Fruit fly (Drosophila melanogaster) whole organism, embryonic: Measurements from ENCODE around the gene fz4.

Experiments used
- CG10462 ChIP-seq: fragments of 200-800 bp; sonication (Bioruptor generic); optimal IDR thresholded peaks from 2 replicates; lab custom pipeline; 2016; ENCODE audit warnings: missing biosample characterization, missing genetic modification characterization
- CG10654 ChIP-seq: fragments of 200-800 bp; sonication (Bioruptor generic); optimal IDR thresholded peaks from 2 replicates; lab custom pipeline; 2016; ENCODE audit warnings: missing biosample characterization, missing genetic modification characterization
- CG10979 ChIP-seq: fragments of 200-800 bp; sonication (Bioruptor generic); optimal IDR thresholded peaks from 2 replicates; lab custom pipeline; 2018; ENCODE audit warnings: missing biosample characterization, mild to moderate bottlenecking, missing genetic modification characterization, moderate library complexity
- CG12071 ChIP-seq: fragments of 200-800 bp; sonication (Bioruptor generic); optimal IDR thresholded peaks from 3 replicates; lab custom pipeline; 2018; ENCODE audit warnings: missing biosample characterization, mild to moderate bottlenecking, missing genetic modification characterization
- CG14965 ChIP-seq: fragments of 200-800 bp; sonication (Bioruptor generic); optimal IDR thresholded peaks from 2 replicates; lab custom pipeline; 2016; ENCODE audit warnings: missing biosample characterization, missing genetic modification characterization, borderline replicate concordance
- CG2202 ChIP-seq: fragments of 200-800 bp; sonication (Bioruptor generic); optimal IDR thresholded peaks from 2 replicates; lab custom pipeline; 2018; ENCODE audit warnings: missing biosample characterization, mild to moderate bottlenecking, missing genetic modification characterization
- CG30431 ChIP-seq: fragments of 200-800 bp; sonication (Bioruptor generic); optimal IDR thresholded peaks from 2 replicates; lab custom pipeline; 2017; ENCODE audit warnings: missing biosample characterization, missing genetic modification characterization
- CG32532 ChIP-seq: fragments of 200-800 bp; sonication (Bioruptor generic); IDR thresholded peaks from 2 replicates; pipeline ENCODE4 v1.3.6; 2022; ENCODE audit warnings: missing biosample characterization, missing genetic modification characterization
- CG3281 ChIP-seq: fragments of 200-800 bp; sonication (Bioruptor generic); optimal IDR thresholded peaks from 3 replicates; lab custom pipeline; 2017; ENCODE audit warnings: missing biosample characterization, mild to moderate bottlenecking, missing genetic modification characterization
- CG34422 ChIP-seq: fragments of 200-800 bp; sonication (Bioruptor generic); IDR thresholded peaks from 3 replicates; pipeline ENCODE4 v1.3.6; 2022; ENCODE audit warnings: missing biosample characterization, missing genetic modification characterization
- CG42726 ChIP-seq: fragments of 200-800 bp; sonication (Bioruptor generic); IDR thresholded peaks from 2 replicates; pipeline ENCODE4 v1.3.6; 2022; ENCODE audit warnings: missing biosample characterization, missing genetic modification characterization; ENCODE audit not compliant: partially characterized antibody
- CG4282 ChIP-seq: fragments of 200-800 bp; sonication (Bioruptor generic); optimal IDR thresholded peaks from 2 replicates; lab custom pipeline; 2016; ENCODE audit warnings: missing biosample characterization, missing genetic modification characterization
- CG4328 ChIP-seq: fragments of 200-800 bp; sonication (Bioruptor generic); optimal IDR thresholded peaks from 3 replicates; lab custom pipeline; 2017; ENCODE audit warnings: missing biosample characterization, missing genetic modification reagents, missing genetic modification characterization
- CG43689 ChIP-seq: fragments of 200-800 bp; sonication (Bioruptor generic); IDR thresholded peaks from 2 replicates; pipeline ENCODE4 v1.3.6; 2022; ENCODE audit warnings: missing biosample characterization, missing genetic modification characterization
- CG4617 ChIP-seq: fragments of 200-800 bp; sonication (Bioruptor generic); optimal IDR thresholded peaks from 3 replicates; lab custom pipeline; 2016; ENCODE audit warnings: missing biosample characterization, missing genetic modification characterization, borderline replicate concordance
- CG6254 ChIP-seq: fragments of 200-800 bp; sonication (Bioruptor generic); optimal IDR thresholded peaks from 3 replicates; lab custom pipeline; 2017; ENCODE audit warnings: mild to moderate bottlenecking, missing biosample characterization, missing genetic modification reagents, missing genetic modification characterization
- CG6765 ChIP-seq: fragments of 200-800 bp; sonication (Bioruptor generic); optimal IDR thresholded peaks from 3 replicates; lab custom pipeline; 2017; ENCODE audit warnings: missing biosample characterization, mild to moderate bottlenecking, missing genetic modification characterization
- CG7556 ChIP-seq: fragments of 200-800 bp; sonication (Bioruptor generic); optimal IDR thresholded peaks from 2 replicates; lab custom pipeline; 2017; ENCODE audit warnings: missing biosample characterization, mild to moderate bottlenecking, missing genetic modification characterization
- CG7928 ChIP-seq: fragments of 200-800 bp; sonication (Bioruptor generic); optimal IDR thresholded peaks from 2 replicates; lab custom pipeline; 2017; ENCODE audit warnings: missing biosample characterization, mild to moderate bottlenecking, missing genetic modification characterization
- Doc2 ChIP-seq: fragments of 200-800 bp; sonication (Bioruptor generic); IDR thresholded peaks from 2 replicates; pipeline ENCODE4 v1.3.6; 2022; ENCODE audit warnings: missing biosample characterization, missing genetic modification characterization
- HLHmδ ChIP-seq: fragments of 200-800 bp; sonication (Bioruptor generic); optimal IDR thresholded peaks from 2 replicates; lab custom pipeline; 2018; ENCODE audit warnings: missing biosample characterization, mild to moderate bottlenecking, missing genetic modification characterization, moderate library complexity
- HmgZ ChIP-seq: fragments of 200-800 bp; sonication (Bioruptor generic); optimal IDR thresholded peaks from 2 replicates; lab custom pipeline; 2018; ENCODE audit warnings: missing biosample characterization, mild to moderate bottlenecking, missing genetic modification characterization
- Hr51 ChIP-seq, 2 experiments: fragments of 200-800 bp; sonication (Bioruptor generic); optimal IDR thresholded peaks; 2 replicates in 1 of 2; 3 replicates in 1 of 2; lab custom pipeline; 2016 to 2018; ENCODE audit warnings: missing biosample characterization in 2 of 2, missing genetic modification characterization in 2 of 2, mild to moderate bottlenecking in 1 of 2, moderate library complexity in 1 of 2
- Hsf ChIP-seq: fragments of 200-800 bp; sonication (Bioruptor generic); optimal IDR thresholded peaks from 3 replicates; lab custom pipeline; 2016; ENCODE audit warnings: missing biosample characterization, missing genetic modification characterization
- Mad ChIP-seq: fragments of 200-800 bp; sonication (Bioruptor generic); optimal IDR thresholded peaks from 2 replicates; lab custom pipeline; 2016; ENCODE audit warnings: missing biosample characterization, missing genetic modification characterization
- Mes4 ChIP-seq: fragments of 200-800 bp; sonication (Bioruptor generic); optimal IDR thresholded peaks from 2 replicates; lab custom pipeline; 2016; ENCODE audit warnings: missing biosample characterization, missing genetic modification characterization
- Opbp ChIP-seq: fragments of 200-800 bp; sonication (Bioruptor generic); IDR thresholded peaks from 3 replicates; pipeline ENCODE4 v1.3.6; 2022; ENCODE audit warnings: missing biosample characterization, missing genetic modification characterization; ENCODE audit not compliant: partially characterized antibody
- Pdp1 ChIP-seq, 2 experiments: fragments of 200-800 bp; sonication (Bioruptor generic); optimal IDR thresholded peaks; 3 replicates each; lab custom pipeline; 2016; ENCODE audit warnings: missing biosample characterization in 2 of 2, missing genetic modification characterization in 2 of 2, mild to moderate bottlenecking in 1 of 2, moderate library complexity in 1 of 2
- Spps ChIP-seq: fragments of 200-800 bp; sonication (Bioruptor generic); optimal IDR thresholded peaks from 2 replicates; lab custom pipeline; 2018; ENCODE audit warnings: missing biosample characterization, mild to moderate bottlenecking, missing genetic modification characterization
- Xrp1 ChIP-seq: fragments of 200-800 bp; sonication (Bioruptor generic); IDR thresholded peaks from 2 replicates; pipeline ENCODE4 v1.3.6; 2022; ENCODE audit warnings: missing biosample characterization, missing genetic modification characterization
- bsh ChIP-seq, 2 experiments: fragments of 200-800 bp; sonication (Bioruptor generic); optimal IDR thresholded peaks; 2 replicates each; lab custom pipeline; 2017 to 2018; ENCODE audit warnings: mild to moderate bottlenecking in 2 of 2, missing biosample characterization in 2 of 2, missing genetic modification characterization in 2 of 2, moderate library complexity in 1 of 2
- cad ChIP-seq: fragments of >200 bp; optimal IDR thresholded peaks from 2 replicates; lab custom pipeline; 2017; ENCODE audit warnings: missing biosample characterization, missing genetic modification characterization
- chn ChIP-seq: fragments of 200-800 bp; sonication (Bioruptor generic); optimal IDR thresholded peaks from 2 replicates; lab custom pipeline; 2016; ENCODE audit warnings: missing biosample characterization, missing genetic modification characterization
- ci ChIP-seq: fragments of 200-800 bp; sonication (Bioruptor generic); IDR thresholded peaks from 3 replicates; pipeline ENCODE4 v1.3.6; 2022; ENCODE audit warnings: missing biosample characterization, missing genetic modification characterization
- corto ChIP-seq: fragments of 200-800 bp; sonication (Bioruptor generic); optimal IDR thresholded peaks from 2 replicates; lab custom pipeline; 2016; ENCODE audit warnings: missing biosample characterization, mild to moderate bottlenecking, missing genetic modification characterization, moderate library complexity
- danr ChIP-seq: fragments of 200-800 bp; sonication (Bioruptor generic); IDR thresholded peaks from 2 replicates; pipeline ENCODE4 v1.3.6; 2022; ENCODE audit warnings: missing biosample characterization, missing genetic modification characterization
- ewg ChIP-seq: fragments of 200-800 bp; sonication (Bioruptor generic); optimal IDR thresholded peaks from 3 replicates; lab custom pipeline; 2017; ENCODE audit warnings: mild to moderate bottlenecking, missing biosample characterization, missing genetic modification reagents, missing genetic modification characterization
- fru ChIP-seq: fragments of >200 bp; optimal IDR thresholded peaks from 2 replicates; lab custom pipeline; 2017
- gfzf ChIP-seq: fragments of 200-800 bp; sonication (Bioruptor generic); optimal IDR thresholded peaks from 2 replicates; lab custom pipeline; 2016; ENCODE audit warnings: missing biosample characterization, mild to moderate bottlenecking, missing genetic modification characterization, moderate library complexity
- jigr1 ChIP-seq: fragments of 200-800 bp; sonication (Bioruptor generic); IDR thresholded peaks from 3 replicates; pipeline ENCODE4 v1.3.6; 2022; ENCODE audit warnings: missing biosample characterization, missing genetic modification characterization
- jing ChIP-seq: fragments of 200-800 bp; sonication (Bioruptor generic); optimal IDR thresholded peaks from 2 replicates; lab custom pipeline; 2018; ENCODE audit warnings: missing biosample characterization, mild to moderate bottlenecking, missing genetic modification characterization
- nerfin-2 ChIP-seq: fragments of 200-800 bp; sonication (Bioruptor generic); IDR thresholded peaks from 2 replicates; pipeline ENCODE4 v1.3.6; 2022; ENCODE audit warnings: missing biosample characterization, missing genetic modification characterization; ENCODE audit not compliant: partially characterized antibody
- onecut ChIP-seq: fragments of 200-800 bp; sonication (Bioruptor generic); IDR thresholded peaks from 2 replicates; pipeline ENCODE4 v1.3.6; 2022; ENCODE audit warnings: missing biosample characterization, missing genetic modification characterization
- pfk ChIP-seq: fragments of 200-800 bp; sonication (Bioruptor generic); optimal IDR thresholded peaks from 2 replicates; lab custom pipeline; 2018; ENCODE audit warnings: missing biosample characterization, mild to moderate bottlenecking, missing genetic modification characterization, moderate library complexity
- sc ChIP-seq, 3 experiments: fragments of >200 bp in 2 of 3; fragments of 200-800 bp in 1 of 3; sonication (Bioruptor generic) in 1 of 3; optimal IDR thresholded peaks; 2 replicates in 2 of 3; 3 replicates in 1 of 3; lab custom pipeline; 2017; ENCODE audit warnings: mild to moderate bottlenecking in 1 of 3, missing biosample characterization in 1 of 3, missing genetic modification characterization in 1 of 3, missing genetic modification reagents in 1 of 3
- slbo ChIP-seq: fragments of 200-800 bp; sonication (Bioruptor generic); IDR thresholded peaks from 2 replicates; pipeline ENCODE4 v1.3.6; 2022; ENCODE audit warnings: missing biosample characterization, missing genetic modification characterization
- slou ChIP-seq: fragments of 200-800 bp; sonication (Bioruptor generic); optimal IDR thresholded peaks from 3 replicates; lab custom pipeline; 2016; ENCODE audit warnings: missing biosample characterization, missing genetic modification characterization
- vvl ChIP-seq: fragments of 200-800 bp; sonication (Bioruptor generic); IDR thresholded peaks from 2 replicates; pipeline ENCODE4 v1.3.6; 2022; ENCODE audit warnings: missing biosample characterization, missing genetic modification characterization
- zen2 ChIP-seq: fragments of 200-800 bp; sonication (Bioruptor generic); IDR thresholded peaks from 3 replicates; pipeline ENCODE4 v1.3.6; 2022; ENCODE audit warnings: missing biosample characterization, missing genetic modification characterization; ENCODE audit not compliant: partially characterized antibody

Gene fz4

DNA sequence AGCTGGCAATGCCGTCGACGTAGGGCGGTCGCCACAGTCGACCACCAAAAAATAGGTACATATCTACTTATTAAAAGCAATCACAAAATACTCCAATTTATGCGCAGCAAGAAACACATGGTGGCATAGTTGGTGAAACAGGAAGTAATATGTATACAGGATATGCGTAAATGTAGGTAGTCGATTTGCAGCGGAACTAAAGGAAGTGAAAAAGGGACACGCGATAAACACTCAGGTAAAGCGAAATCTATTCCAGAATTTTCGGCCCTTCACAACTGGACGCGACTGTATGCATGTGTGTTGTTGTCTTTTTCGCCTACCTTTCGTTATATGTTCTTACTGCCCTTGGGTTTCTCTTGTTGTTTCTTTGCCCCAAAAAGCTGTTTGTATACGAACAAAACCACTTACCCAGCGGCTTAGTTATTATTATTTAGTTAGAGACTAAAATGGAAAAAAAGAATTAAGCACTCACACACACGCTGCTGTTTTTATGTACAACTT lies 13.6 kb downstream of the fz4 start (continued):
- TF ChIP-seq CG43689 (GFP tag; lab: Robert Waterston, UW), result peak; percentile 53; the same call in 1 of the 2 replicates
- peak; percentile 15; the same call in 1 of the 2 replicates for TF ChIP-seq Doc2 (GFP tag; lab: Robert Waterston, UW)
- peak; percentile 66 for TF ChIP-seq ci
- TF ChIP-seq Pdp1 (GFP tag; optimal IDR thresholded peaks at IDR 0.05; lab: Kevin White, UChicago), result peak; percentile 49 to 81
- TF ChIP-seq cad (GFP tag; lab: Kevin White, UChicago), result no peak
- peak; percentile 71; the same call in 1 of the 2 replicates for TF ChIP-seq danr (GFP tag; lab: Robert Waterston, UW)
- no peak for TF ChIP-seq sc (optimal IDR thresholded peaks at IDR 0.05; lab: Kevin White, UChicago)
- TF ChIP-seq sc (GFP tag; optimal IDR thresholded peaks at IDR 0.05; lab: Kevin White, UChicago), result peak; percentile 51
- peak; percentile 86 for TF ChIP-seq CG32532 (GFP tag; lab: Robert Waterston, UW)
- TF ChIP-seq CG30431 (GFP tag; lab: Kevin White, UChicago), result peak; percentile 72
- peak; percentile 53 for TF ChIP-seq CG10654
- no peak for TF ChIP-seq Opbp (GFP tag; lab: Robert Waterston, UW)
- TF ChIP-seq slou, result peak; percentile 17
- peak; percentile 79 for TF ChIP-seq Hsf (GFP tag; lab: Kevin White, UChicago)
- peak; percentile 40 for TF ChIP-seq Mes4 (GFP tag; lab: Kevin White, UChicago)
- TF ChIP-seq bsh (GFP tag; optimal IDR thresholded peaks at IDR 0.05; lab: Kevin White, UChicago), result peak; percentile 2 to 84
- peak; percentile 84 for TF ChIP-seq Xrp1 (GFP tag; lab: Robert Waterston, UW)
- no peak for TF ChIP-seq nerfin-2
- TF ChIP-seq gfzf (GFP tag; lab: Kevin White, UChicago), result no peak
- peak; percentile 89 for TF ChIP-seq HmgZ (tag; lab: Kevin White, UChicago)
- peak; percentile 55 for TF ChIP-seq ewg (GFP tag; lab: Kevin White, UChicago)
- TF ChIP-seq CG6765, result peak; percentile 78
- peak; percentile 83 for TF ChIP-seq CG10979 (tag; lab: Kevin White, UChicago)
- TF ChIP-seq onecut, result peak; percentile 74
- TF ChIP-seq corto (GFP tag; lab: Kevin White, UChicago), result no peak
- TF ChIP-seq CG7928, result peak; percentile 48
- TF ChIP-seq Spps (tag; lab: Kevin White, UChicago), result peak; percentile 61
- TF ChIP-seq slbo (GFP tag; lab: Robert Waterston, UW), result peak; percentile 77
- no peak for TF ChIP-seq fru (lab: Kevin White, UChicago)
- no peak for TF ChIP-seq CG4282 (GFP tag; lab: Kevin White, UChicago)
- TF ChIP-seq jing (GFP tag; lab: Kevin White, UChicago), result peak; percentile 64
- peak; percentile 71 for TF ChIP-seq CG2202
- TF ChIP-seq zen2, result no peak
- TF ChIP-seq CG14965 (GFP tag; lab: Kevin White, UChicago), result peak; percentile 12
- TF ChIP-seq jigr1 (GFP tag; lab: Robert Waterston, UW), result 0 out of 3 replicates have a peak, but pooled peaks have one; percentile 39
- TF ChIP-seq CG4328 (GFP tag; lab: Kevin White, UChicago), result peak; percentile 67
- peak; percentile 88 for TF ChIP-seq CG3281 (GFP tag; lab: Kevin White, UChicago)
- peak; percentile 55; the same call in 2 of the 3 replicates for TF ChIP-seq CG34422 (GFP tag; lab: Robert Waterston, UW)
- TF ChIP-seq CG4617 (GFP tag; lab: Kevin White, UChicago), result peak; percentile 65
- no peak for TF ChIP-seq CG42726 (GFP tag; lab: Robert Waterston, UW)
- TF ChIP-seq CG10462, result peak; percentile 30
- TF ChIP-seq Mad, result peak; percentile 43
- TF ChIP-seq CG12071, result peak; percentile 89
- peak; percentile 55 for TF ChIP-seq CG6254 (GFP tag; lab: Kevin White, UChicago)
- no peak for TF ChIP-seq HLHmδ (GFP tag; lab: Kevin White, UChicago)
- TF ChIP-seq pfk (GFP tag; lab: Kevin White, UChicago), result no peak
- TF ChIP-seq Hr51 (GFP tag; optimal IDR thresholded peaks at IDR 0.05; lab: Kevin White, UChicago), result peak; percentile 69 to 87
- TF ChIP-seq chn, result peak; percentile 68
- TF ChIP-seq CG7556 (GFP tag; lab: Kevin White, UChicago), result peak; percentile 85
- TF ChIP-seq vvl (GFP tag; lab: Robert Waterston, UW), result peak; percentile 76
